Fruit fly (Drosophila melanogaster) whole organism, embryonic: ENCODE measurements around the gene Hrb27C.

Source experiments
- CG10321 ChIP-seq: fragments of 200-800 bp; sonication (Bioruptor generic); IDR thresholded peaks from 2 replicates; pipeline ENCODE4 v1.3.6; 2022; ENCODE audit warnings: missing biosample characterization, missing genetic modification characterization
- CG11247 ChIP-seq: fragments of 200-800 bp; sonication (Bioruptor generic); IDR thresholded peaks from 2 replicates; pipeline ENCODE4 v1.3.6; 2022; ENCODE audit warnings: missing biosample characterization, missing genetic modification characterization
- CG11504 ChIP-seq: fragments of 200-800 bp; sonication (Bioruptor generic); optimal IDR thresholded peaks from 3 replicates; lab custom pipeline; 2019; ENCODE audit warnings: missing biosample characterization, mild to moderate bottlenecking, missing genetic modification characterization, moderate library complexity
- CG12236 ChIP-seq: fragments of 200-800 bp; sonication (Bioruptor generic); optimal IDR thresholded peaks from 2 replicates; lab custom pipeline; 2016; ENCODE audit warnings: missing biosample characterization, missing genetic modification characterization
- CG12391 ChIP-seq: fragments of 200-800 bp; sonication (Bioruptor generic); optimal IDR thresholded peaks from 3 replicates; lab custom pipeline; 2018; ENCODE audit warnings: missing biosample characterization, mild to moderate bottlenecking, missing genetic modification characterization, moderate library complexity
- CG12659 ChIP-seq: fragments of 200-800 bp; sonication (Bioruptor generic); optimal IDR thresholded peaks from 3 replicates; lab custom pipeline; 2017; ENCODE audit warnings: mild to moderate bottlenecking, missing biosample characterization, missing genetic modification reagents, missing genetic modification characterization
- CG13287 ChIP-seq: fragments of 200-800 bp; sonication (Bioruptor generic); IDR thresholded peaks from 2 replicates; pipeline ENCODE4 v1.3.6; 2022; ENCODE audit warnings: missing biosample characterization, missing genetic modification characterization; ENCODE audit not compliant: partially characterized antibody
- CG14050 ChIP-seq: fragments of 200-800 bp; sonication (Bioruptor generic); IDR thresholded peaks from 3 replicates; pipeline ENCODE4 v1.3.6; 2022; ENCODE audit warnings: missing biosample characterization, missing genetic modification characterization
- CG14965 ChIP-seq: fragments of 200-800 bp; sonication (Bioruptor generic); optimal IDR thresholded peaks from 2 replicates; lab custom pipeline; 2016; ENCODE audit warnings: missing biosample characterization, missing genetic modification characterization, borderline replicate concordance
- CG16863 ChIP-seq: fragments of 200-800 bp; sonication (Bioruptor generic); optimal IDR thresholded peaks from 3 replicates; lab custom pipeline; 2016; ENCODE audit warnings: missing biosample characterization, missing genetic modification characterization
- CG1832 ChIP-seq: fragments of 200-800 bp; sonication (Bioruptor generic); optimal IDR thresholded peaks from 2 replicates; lab custom pipeline; 2017; ENCODE audit warnings: missing biosample characterization, mild to moderate bottlenecking, missing genetic modification characterization, inconsistent platforms
- CG33213 ChIP-seq: fragments of 200-800 bp; sonication (Bioruptor generic); optimal IDR thresholded peaks from 3 replicates; lab custom pipeline; 2016; ENCODE audit warnings: missing biosample characterization, missing genetic modification characterization
- CG33557 ChIP-seq: fragments of 200-800 bp; sonication (Bioruptor generic); optimal IDR thresholded peaks from 2 replicates; lab custom pipeline; 2019; ENCODE audit warnings: missing biosample characterization, mild to moderate bottlenecking, missing genetic modification characterization, moderate library complexity
- CG3847 ChIP-seq: fragments of 200-800 bp; sonication (Bioruptor generic); IDR thresholded peaks from 2 replicates; pipeline ENCODE4 v1.3.6; 2022; ENCODE audit warnings: missing biosample characterization, missing genetic modification characterization
- CG4282 ChIP-seq: fragments of 200-800 bp; sonication (Bioruptor generic); optimal IDR thresholded peaks from 2 replicates; lab custom pipeline; 2016; ENCODE audit warnings: missing biosample characterization, missing genetic modification characterization
- CG6272 ChIP-seq: fragments of 200-800 bp; sonication (Bioruptor generic); IDR thresholded peaks from 2 replicates; pipeline ENCODE4 v1.3.6; 2022; ENCODE audit warnings: missing biosample characterization, missing genetic modification characterization
- CG6654 ChIP-seq: fragments of 200-800 bp; sonication (Bioruptor generic); optimal IDR thresholded peaks from 2 replicates; lab custom pipeline; 2017; ENCODE audit warnings: missing biosample characterization, mild to moderate bottlenecking, missing genetic modification characterization
- CG7372 ChIP-seq: fragments of 200-800 bp; sonication (Bioruptor generic); IDR thresholded peaks from 2 replicates; pipeline ENCODE4 v1.3.6; 2022; ENCODE audit warnings: missing biosample characterization, missing genetic modification characterization
- CG7745 ChIP-seq: fragments of 200-800 bp; sonication (Bioruptor generic); optimal IDR thresholded peaks from 2 replicates; lab custom pipeline; 2018; ENCODE audit warnings: missing biosample characterization, mild to moderate bottlenecking, missing genetic modification characterization, moderate library complexity
- CG7928 ChIP-seq: fragments of 200-800 bp; sonication (Bioruptor generic); optimal IDR thresholded peaks from 2 replicates; lab custom pipeline; 2017; ENCODE audit warnings: missing biosample characterization, mild to moderate bottlenecking, missing genetic modification characterization
- CG9876 ChIP-seq: fragments of 200-800 bp; sonication (Bioruptor generic); optimal IDR thresholded peaks from 2 replicates; lab custom pipeline; 2016; ENCODE audit warnings: missing biosample characterization, missing genetic modification characterization
- CoRest ChIP-seq: fragments of 200-800 bp; sonication (Bioruptor generic); optimal IDR thresholded peaks from 3 replicates; lab custom pipeline; 2018; ENCODE audit warnings: missing biosample characterization, mild to moderate bottlenecking, missing genetic modification characterization, moderate library complexity
- E2f2 ChIP-seq: fragments of 200-800 bp; sonication (Bioruptor generic); IDR thresholded peaks from 2 replicates; pipeline ENCODE4 v1.3.6; 2022; ENCODE audit warnings: missing biosample characterization, missing genetic modification characterization
- Ets65A ChIP-seq: fragments of 200-800 bp; sonication (Bioruptor generic); peaks from one replicate; lab custom pipeline; 2016; ENCODE audit warnings: missing biosample characterization, missing genetic modification characterization
- Ets97D ChIP-seq: fragments of 200-800 bp; sonication (Bioruptor generic); optimal IDR thresholded peaks from 3 replicates; lab custom pipeline; 2016; ENCODE audit warnings: missing biosample characterization, missing genetic modification characterization
- Fer1 ChIP-seq: fragments of 200-800 bp; sonication (Bioruptor generic); optimal IDR thresholded peaks from 2 replicates; lab custom pipeline; 2017; ENCODE audit warnings: missing biosample characterization, mild to moderate bottlenecking, missing genetic modification characterization
- HmgZ ChIP-seq: fragments of 200-800 bp; sonication (Bioruptor generic); optimal IDR thresholded peaks from 2 replicates; lab custom pipeline; 2018; ENCODE audit warnings: missing biosample characterization, mild to moderate bottlenecking, missing genetic modification characterization
- Lpt ChIP-seq: fragments of >200 bp; optimal IDR thresholded peaks from 2 replicates; lab custom pipeline; 2018; ENCODE audit warnings: missing biosample characterization, missing genetic modification characterization
- MESR4 ChIP-seq: fragments of 200-800 bp; sonication (Bioruptor generic); optimal IDR thresholded peaks from 2 replicates; lab custom pipeline; 2018; ENCODE audit warnings: missing biosample characterization, mild to moderate bottlenecking, missing genetic modification characterization, moderate library complexity
- Med ChIP-seq: fragments of 200-800 bp; sonication (Bioruptor generic); peaks from one replicate; lab custom pipeline; 2016; ENCODE audit warnings: missing biosample characterization, missing genetic modification characterization, mild to moderate bottlenecking, inconsistent platforms, moderate library complexity
- NFAT ChIP-seq: fragments of 200-800 bp; sonication (Bioruptor generic); IDR thresholded peaks from 2 replicates; pipeline ENCODE4 v1.3.6; 2022; ENCODE audit warnings: missing biosample characterization, missing genetic modification characterization
- Opbp ChIP-seq: fragments of 200-800 bp; sonication (Bioruptor generic); IDR thresholded peaks from 3 replicates; pipeline ENCODE4 v1.3.6; 2022; ENCODE audit warnings: missing biosample characterization, missing genetic modification characterization; ENCODE audit not compliant: partially characterized antibody
- Side ChIP-seq: fragments of 200-800 bp; sonication (Bioruptor generic); optimal IDR thresholded peaks from 2 replicates; lab custom pipeline; 2016; ENCODE audit warnings: missing biosample characterization, missing genetic modification characterization
- Sry-δ ChIP-seq: fragments of 200-800 bp; sonication (Bioruptor generic); optimal IDR thresholded peaks from 2 replicates; lab custom pipeline; 2016; ENCODE audit warnings: missing biosample characterization, missing genetic modification characterization
- chn ChIP-seq: fragments of 200-800 bp; sonication (Bioruptor generic); optimal IDR thresholded peaks from 2 replicates; lab custom pipeline; 2016; ENCODE audit warnings: missing biosample characterization, missing genetic modification characterization
- croc ChIP-seq: fragments of 200-800 bp; sonication (Bioruptor generic); conservative IDR thresholded peaks from 3 replicates; pipeline ENCODE4 v1.3.6; 2022; ENCODE audit warnings: missing biosample characterization, missing genetic modification characterization
- dmrt99B ChIP-seq: fragments of 200-800 bp; sonication (Bioruptor generic); optimal IDR thresholded peaks from 2 replicates; lab custom pipeline; 2018; ENCODE audit warnings: missing biosample characterization, mild to moderate bottlenecking, missing genetic modification characterization, moderate library complexity
- ems ChIP-seq: fragments of 200-800 bp; sonication (Bioruptor generic); optimal IDR thresholded peaks from 3 replicates; lab custom pipeline; 2016; ENCODE audit warnings: missing biosample characterization, missing genetic modification characterization
- fd102C ChIP-seq: fragments of 200-800 bp; sonication (Bioruptor generic); optimal IDR thresholded peaks from 2 replicates; lab custom pipeline; 2018; ENCODE audit warnings: missing biosample characterization, mild to moderate bottlenecking, missing genetic modification characterization, moderate library complexity
- insv ChIP-seq, 2 experiments: fragments of 200-800 bp; sonication (Bioruptor generic); optimal IDR thresholded peaks; 3 replicates each; lab custom pipeline; 2016 to 2018; ENCODE audit warnings: missing biosample characterization in 2 of 2, missing genetic modification characterization in 2 of 2
- klu ChIP-seq: fragments of 200-800 bp; sonication (Bioruptor generic); IDR thresholded peaks from 2 replicates; pipeline ENCODE4 v1.3.6; 2022; ENCODE audit warnings: missing biosample characterization, missing genetic modification characterization
- knrl ChIP-seq: fragments of 200-800 bp; sonication (Bioruptor generic); IDR thresholded peaks from 3 replicates; pipeline ENCODE4 v1.3.6; 2022; ENCODE audit warnings: missing biosample characterization, missing genetic modification characterization; ENCODE audit not compliant: partially characterized antibody
- lilli ChIP-seq: fragments of 200-800 bp; sonication (Bioruptor generic); optimal IDR thresholded peaks from 3 replicates; lab custom pipeline; 2016; ENCODE audit warnings: missing biosample characterization, missing genetic modification characterization
- prd ChIP-seq, 3 experiments: fragments of >200 bp in 2 of 3; fragments of 200-800 bp in 1 of 3; sonication (Bioruptor generic) in 1 of 3; optimal IDR thresholded peaks in 2 of 3; IDR thresholded peaks in 1 of 3; 2 replicates in 2 of 3; 3 replicates in 1 of 3; pipeline versions ENCODE4 v1.3.6 to Lab custom; 2017 to 2022; ENCODE audit warnings: missing biosample characterization in 1 of 3, missing genetic modification characterization in 1 of 3
- row ChIP-seq: fragments of 200-800 bp; sonication (Bioruptor generic); IDR thresholded peaks from 3 replicates; pipeline ENCODE4 v1.3.6; 2022; ENCODE audit warnings: missing biosample characterization, missing genetic modification characterization
- sd ChIP-seq: fragments of 200-800 bp; sonication (Bioruptor generic); optimal IDR thresholded peaks from 3 replicates; lab custom pipeline; 2018; ENCODE audit warnings: missing biosample characterization, mild to moderate bottlenecking, missing genetic modification characterization, moderate library complexity
- seq ChIP-seq: fragments of 200-800 bp; sonication (Bioruptor generic); IDR thresholded peaks from 2 replicates; pipeline ENCODE4 v1.3.6; 2022; ENCODE audit warnings: missing biosample characterization, missing genetic modification characterization
- ssp ChIP-seq: fragments of 200-800 bp; sonication (Bioruptor generic); IDR thresholded peaks from 2 replicates; pipeline ENCODE4 v1.3.6; 2022; ENCODE audit warnings: missing biosample characterization, missing genetic modification characterization
- stc ChIP-seq: fragments of 200-800 bp; sonication (Bioruptor generic); IDR thresholded peaks from 2 replicates; pipeline ENCODE4 v1.3.6; 2022; ENCODE audit warnings: missing biosample characterization, missing genetic modification characterization
- vvl ChIP-seq: fragments of 200-800 bp; sonication (Bioruptor generic); IDR thresholded peaks from 2 replicates; pipeline ENCODE4 v1.3.6; 2022; ENCODE audit warnings: missing biosample characterization, missing genetic modification characterization

Gene Hrb27C

DNA sequence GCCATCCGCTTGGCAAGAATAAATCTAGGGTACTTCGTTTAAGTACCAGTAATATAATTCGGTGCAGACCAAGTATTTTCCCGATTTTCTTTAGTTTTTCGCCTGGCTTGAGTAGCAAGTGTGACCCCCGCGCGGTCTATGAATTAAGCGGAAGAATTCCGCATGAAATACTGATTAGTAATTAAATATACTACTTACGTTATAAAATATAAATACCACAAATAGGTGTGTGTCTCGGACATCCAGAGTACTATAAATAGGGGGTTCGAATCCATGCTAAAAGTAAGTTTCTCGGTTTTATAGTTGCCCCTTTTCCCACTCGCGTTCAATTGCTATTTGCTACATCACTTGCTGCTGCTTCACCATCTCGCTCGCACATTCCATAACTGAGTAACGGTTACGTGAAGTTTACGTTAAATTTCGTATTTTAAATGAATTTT lies 51.1 kb downstream of the Hrb27C start, which contains the start of gene snRNP-U1-70K (continued):
- TF ChIP-seq ssp (GFP tag; lab: Robert Waterston, UW) = 0 out of 2 replicates have a peak, but pooled peaks have one; percentile 5
- no peak for TF ChIP-seq klu
- TF ChIP-seq MESR4 = peak; percentile 90
- peak; percentile 53; the same call in 1 of the 2 replicates for TF ChIP-seq CG13287 (GFP tag; lab: Robert Waterston, UW)
- TF ChIP-seq Fer1 (GFP tag; lab: Kevin White, UChicago) = no peak
- TF ChIP-seq CG12236 (GFP tag; lab: Kevin White, UChicago) = no peak
- peak; percentile 46 for TF ChIP-seq CG7928 (GFP tag; lab: Kevin White, UChicago)
- TF ChIP-seq row (GFP tag; lab: Robert Waterston, UW) = peak; percentile 42; the same call in 2 of the 3 replicates
- no peak for TF ChIP-seq CG11504
- TF ChIP-seq insv (GFP tag; optimal IDR thresholded peaks at IDR 0.05; lab: Kevin White, UChicago) = peak in 1 of 2 experiments; percentile 43
- TF ChIP-seq CoRest (tag; lab: Kevin White, UChicago) = peak; percentile 26
- peak; percentile 7 for TF ChIP-seq Ets65A (GFP tag; lab: Kevin White, UChicago)
- TF ChIP-seq stc (GFP tag; lab: Robert Waterston, UW) = no peak
- TF ChIP-seq vvl (GFP tag; lab: Robert Waterston, UW) = peak; percentile 41
- TF ChIP-seq CG7372 (GFP tag; lab: Robert Waterston, UW) = no peak; the same call in 1 of the 2 replicates
- TF ChIP-seq CG33557 (GFP tag; lab: Kevin White, UChicago) = no peak
- TF ChIP-seq HmgZ = peak; percentile 77
- peak; percentile 64 for TF ChIP-seq CG12659 (GFP tag; lab: Kevin White, UChicago)
- TF ChIP-seq CG14965 (GFP tag; lab: Kevin White, UChicago) = no peak
- TF ChIP-seq CG1832 (GFP tag; lab: Kevin White, UChicago) = peak; percentile 35
- peak; percentile 83 for TF ChIP-seq Med (GFP tag; lab: Kevin White, UChicago)
- TF ChIP-seq croc = no peak
- peak; percentile 93 for TF ChIP-seq CG10321
- no peak for TF ChIP-seq Lpt (GFP tag; lab: Kevin White, UChicago)
- no peak for TF ChIP-seq prd (optimal IDR thresholded peaks at IDR 0.05; lab: Kevin White, UChicago)
- TF ChIP-seq prd (GFP tag; IDR thresholded peaks at IDR 0.05; lab: Robert Waterston, UW) = no peak
- TF ChIP-seq CG6272 (GFP tag; lab: Robert Waterston, UW) = no peak
- TF ChIP-seq CG16863 (GFP tag; lab: Kevin White, UChicago) = no peak
- peak; percentile 45 for TF ChIP-seq CG12391 (tag; lab: Kevin White, UChicago)
- TF ChIP-seq Ets97D (GFP tag; lab: Kevin White, UChicago) = peak; percentile 46
- TF ChIP-seq fd102C (GFP tag; lab: Kevin White, UChicago) = no peak
- TF ChIP-seq seq = no peak
- TF ChIP-seq CG6654 (GFP tag; lab: Kevin White, UChicago) = no peak
- peak; percentile 19; the same call in 1 of the 2 replicates for TF ChIP-seq CG11247 (GFP tag; lab: Robert Waterston, UW)
- peak; percentile 0 for TF ChIP-seq CG7745
- 0 out of 2 replicates have a peak, but pooled peaks have one; percentile 23 for TF ChIP-seq NFAT
- TF ChIP-seq CG4282 (GFP tag; lab: Kevin White, UChicago) = no peak
- peak; percentile 20; the same call in 2 of the 3 replicates for TF ChIP-seq Opbp (GFP tag; lab: Robert Waterston, UW)
- TF ChIP-seq sd (tag; lab: Kevin White, UChicago) = peak; percentile 92
- no peak for TF ChIP-seq Sry-δ (GFP tag; lab: Kevin White, UChicago)
- TF ChIP-seq ems (GFP tag; lab: Kevin White, UChicago) = no peak
- TF ChIP-seq dmrt99B (tag; lab: Kevin White, UChicago) = no peak
- peak; percentile 40 for TF ChIP-seq CG33213 (GFP tag; lab: Kevin White, UChicago)
- no peak for TF ChIP-seq CG14050 (GFP tag; lab: Robert Waterston, UW)
- no peak for TF ChIP-seq Side
- peak; percentile 42 for TF ChIP-seq chn
- peak; percentile 40 for TF ChIP-seq lilli (GFP tag; lab: Kevin White, UChicago)
- peak; percentile 31 for TF ChIP-seq CG9876 (GFP tag; lab: Kevin White, UChicago)
- TF ChIP-seq knrl = peak; percentile 52; the same call in 1 of the 3 replicates
- TF ChIP-seq E2f2 (GFP tag; lab: Robert Waterston, UW) = peak; percentile 19; the same call in 1 of the 2 replicates
- TF ChIP-seq CG3847 (GFP tag; lab: Robert Waterston, UW) = peak; percentile 23; the same call in 1 of the 2 replicates
